Worm (Caenorhabditis elegans): ENCODE data around the gene C33F10.14.

DNA sequence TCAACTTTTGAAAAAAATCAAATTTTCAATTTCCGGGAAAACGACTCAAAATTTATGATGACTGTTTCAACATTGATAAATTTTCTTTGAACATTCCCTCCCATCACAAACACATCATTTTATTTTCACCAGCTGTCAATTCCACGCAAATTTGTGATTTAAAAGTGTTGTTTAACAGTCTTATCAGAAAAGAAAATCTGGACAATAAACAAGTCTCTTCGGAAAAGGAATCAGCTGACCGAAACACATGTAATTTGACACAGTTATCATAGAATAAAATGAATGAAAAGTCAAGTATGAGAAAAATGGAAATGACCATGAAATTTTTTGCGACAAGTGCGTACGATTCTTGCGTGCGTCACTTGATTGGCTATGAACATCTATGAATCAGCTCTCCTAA is 28.1 kb upstream of the C33F10.14 start:
- no peak for TF ChIP-seq F13H6.1 (tag; optimal IDR thresholded peaks at IDR 0.05)
- TF ChIP-seq unc-55 (GFP tag; optimal IDR thresholded peaks at IDR 0.05) = no peak
- no peak for TF ChIP-seq npax-4 (tag; optimal IDR thresholded peaks at IDR 0.05)

All from whole organism, late embryonic.